Worm (Caenorhabditis elegans): ENCODE results near the gene Y43F8B.15.

ce11 chrV:19417836-19418235 lies 44.1 kb downstream of the Y43F8B.15 start, which contains the start of gene C25F9.15:
- no peak for TF ChIP-seq jun-1 (tag; optimal IDR thresholded peaks at IDR 0.05)
- TF ChIP-seq nhr-77 (tag; optimal IDR thresholded peaks at IDR 0.05) = no peak
- no peak for TF ChIP-seq C34B4.2 (tag; optimal IDR thresholded peaks at IDR 0.05)
- no peak for TF ChIP-seq zag-1 (tag; optimal IDR thresholded peaks at IDR 0.05)
- TF ChIP-seq dpl-1 (GFP tag; optimal IDR thresholded peaks at IDR 0.05) = no peak
- TF ChIP-seq ceh-90 (tag; optimal IDR thresholded peaks at IDR 0.05) = no peak
- TF ChIP-seq lin-15B (tag; optimal IDR thresholded peaks at IDR 0.05) = no peak

Data from whole organism, L1 larva.